Fruit fly (Drosophila melanogaster): ENCODE results near the gene CG8519.

Gene CG8519

DNA sequence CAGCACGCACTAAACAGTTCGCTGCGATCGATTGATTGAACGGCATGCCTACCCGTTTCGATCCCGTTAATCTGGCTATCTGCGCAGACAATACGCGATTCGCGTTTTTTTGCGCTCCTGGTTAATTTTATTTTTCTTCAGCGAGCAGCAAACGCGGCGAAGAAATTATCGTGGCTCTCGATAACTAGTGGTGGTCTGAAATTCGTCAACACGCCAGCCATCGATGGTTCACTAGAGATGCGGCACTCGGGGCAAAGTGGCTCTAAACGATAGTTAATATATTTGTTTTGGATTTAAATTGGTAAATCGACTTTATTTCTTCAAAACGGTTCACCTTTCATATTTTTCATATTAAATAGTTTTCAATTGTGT, 38.3 kb downstream of the CG8519 start, which contains the start of gene dikar (continued):
- TF ChIP-seq BEAF-32 (GFP tag; optimal IDR thresholded peaks at IDR 0.05) (peak; percentile 80), CG17361 (GFP tag; IDR thresholded peaks at IDR 0.05) (no peak; the same call in 1 of the 3 replicates), CG11247 (GFP tag; IDR thresholded peaks at IDR 0.05) (peak; percentile 75), stwl (tag; optimal IDR thresholded peaks at IDR 0.05) (no peak), Oaz (GFP tag; IDR thresholded peaks at IDR 0.05) (0 out of 2 replicates have a peak, but pooled peaks have one; percentile 8), sima (GFP tag; optimal IDR thresholded peaks at IDR 0.05) (no peak), ftz-f1 (GFP tag; optimal IDR thresholded peaks at IDR 0.05) (no peak), CG4282 (GFP tag; optimal IDR thresholded peaks at IDR 0.05) (no peak), CG7372 (GFP tag; IDR thresholded peaks at IDR 0.05) (peak; percentile 67), Atf3 (GFP tag; optimal IDR thresholded peaks at IDR 0.05) (peak; percentile 19), Bteb2 (GFP tag; optimal IDR thresholded peaks at IDR 0.05) (peak; percentile 10), ken (GFP tag; IDR thresholded peaks at IDR 0.05) (peak; percentile 58; the same call in 2 of the 3 replicates), CG7987 (GFP tag; optimal IDR thresholded peaks at IDR 0.05) (no peak), CG8944 (GFP tag; optimal IDR thresholded peaks at IDR 0.05) (peak; percentile 37), repo (GFP tag; optimal IDR thresholded peaks at IDR 0.05) (no peak), CG13894 (tag; optimal IDR thresholded peaks at IDR 0.05) (no peak), NfI (GFP tag; optimal IDR thresholded peaks at IDR 0.05) (peak; percentile 51), cas (GFP tag; IDR thresholded peaks at IDR 0.05) (peak; percentile 9; the same call in 1 of the 2 replicates), slbo (GFP tag; IDR thresholded peaks at IDR 0.05) (peak; percentile 86), bbx (GFP tag; IDR thresholded peaks at IDR 0.05; ENCODE audit: partially characterized antibody) (peak; percentile 86), gro (GFP tag; optimal IDR thresholded peaks at IDR 0.05) (no peak), Abd-B (GFP tag; optimal IDR thresholded peaks at IDR 0.05) (peak; percentile 53), croc (GFP tag; conservative IDR thresholded peaks at IDR 0.05) (peak; percentile 50; the same call in 1 of the 3 replicates), bab2 (GFP tag; optimal IDR thresholded peaks at IDR 0.05) (peak; percentile 4), ham (GFP tag; IDR thresholded peaks at IDR 0.05) (no peak), Mad (GFP tag; optimal IDR thresholded peaks at IDR 0.05) (no peak), zen (tag; optimal IDR thresholded peaks at IDR 0.05) (no peak), CG9932 (GFP tag; IDR thresholded peaks at IDR 0.05) (peak; percentile 94), Meics (GFP tag; optimal IDR thresholded peaks at IDR 0.05) (peak; percentile 51), Dip3 (GFP tag; optimal IDR thresholded peaks at IDR 0.05) (peak; percentile 52), Poxn (GFP tag; IDR thresholded peaks at IDR 0.05) (no peak), zf30C (GFP tag; optimal IDR thresholded peaks at IDR 0.05) (no peak), CG4404 (GFP tag; IDR thresholded peaks at IDR 0.05) (peak; percentile 59), z (GFP tag; IDR thresholded peaks at IDR 0.05) (no peak), CG32532 (GFP tag; IDR thresholded peaks at IDR 0.05) (peak; percentile 73), trem (tag; optimal IDR thresholded peaks at IDR 0.05) (peak; percentile 22), CG13296 (GFP tag; optimal IDR thresholded peaks at IDR 0.05) (no peak), Neu2 (GFP tag; optimal IDR thresholded peaks at IDR 0.05; ENCODE audit: borderline replicate concordance) (no peak), CG2712 (tag; optimal IDR thresholded peaks at IDR 0.05) (peak; percentile 37), CG9437 (GFP tag; optimal IDR thresholded peaks at IDR 0.05) (peak; percentile 67), ac (GFP tag; optimal IDR thresholded peaks at IDR 0.05) (peak; percentile 9), CG34224 (GFP tag; IDR thresholded peaks at IDR 0.05; ENCODE audit: partially characterized antibody) (peak; percentile 63; the same call in 2 of the 3 replicates), CG6765 (GFP tag; optimal IDR thresholded peaks at IDR 0.05) (no peak), chm (GFP tag; IDR thresholded peaks at IDR 0.05) (peak; percentile 48; the same call in 1 of the 2 replicates), NFAT (GFP tag; IDR thresholded peaks at IDR 0.05) (peak; percentile 92), CG11456 (GFP tag; IDR thresholded peaks at IDR 0.05) (peak; percentile 86), Dad (GFP tag; optimal IDR thresholded peaks at IDR 0.05) (peak; percentile 16), CG10462 (GFP tag; optimal IDR thresholded peaks at IDR 0.05) (no peak), lmd (GFP tag; IDR thresholded peaks at IDR 0.05) (peak; percentile 65), Bgb (GFP tag; IDR thresholded peaks at IDR 0.05; ENCODE audit: partially characterized antibody) (peak; percentile 83), CG10979 (tag; optimal IDR thresholded peaks at IDR 0.05) (peak; percentile 7), CG18011 (GFP tag; optimal IDR thresholded peaks at IDR 0.05) (no peak)

Data from whole organism, embryonic.